Fruit fly (Drosophila melanogaster): ENCODE data around the gene MTA1-like.

DNA sequence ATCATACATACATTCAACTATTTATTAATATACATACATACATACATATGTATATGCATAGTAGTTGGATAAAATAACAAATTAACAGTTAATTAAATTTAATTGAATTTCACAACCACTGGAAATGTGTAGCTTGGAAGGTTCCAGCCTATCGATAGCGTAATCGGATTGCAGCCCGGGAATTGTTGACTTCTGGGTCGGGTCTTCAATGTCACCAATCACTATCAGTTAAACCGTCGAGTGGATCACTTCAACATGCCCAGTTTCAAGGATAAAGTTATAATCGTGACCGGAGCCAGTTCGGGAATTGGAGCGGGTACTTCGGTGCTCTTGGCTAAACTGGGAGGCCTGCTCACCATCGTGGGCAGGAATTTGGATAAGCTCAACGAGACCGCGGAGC, 15.1 kb downstream of the MTA1-like start, which contains the start of gene CG12171:
- no peak for TF ChIP-seq pan (optimal IDR thresholded peaks at IDR 0.05)
- TF ChIP-seq dmrt93B (GFP tag; optimal IDR thresholded peaks at IDR 0.05): no peak
- no peak for TF ChIP-seq h (GFP tag; optimal IDR thresholded peaks at IDR 0.05)
- TF ChIP-seq sv (GFP tag; optimal IDR thresholded peaks at IDR 0.05): no peak
- TF ChIP-seq psq (GFP tag; optimal IDR thresholded peaks at IDR 0.05): no peak
- no peak for TF ChIP-seq br (GFP tag; optimal IDR thresholded peaks at IDR 0.05)
- TF ChIP-seq Dif (GFP tag; optimal IDR thresholded peaks at IDR 0.05; ENCODE audit: partially characterized antibody): no peak
